Fruit fly (Drosophila melanogaster): Measurements from ENCODE around the gene TwdlT.

DNA sequence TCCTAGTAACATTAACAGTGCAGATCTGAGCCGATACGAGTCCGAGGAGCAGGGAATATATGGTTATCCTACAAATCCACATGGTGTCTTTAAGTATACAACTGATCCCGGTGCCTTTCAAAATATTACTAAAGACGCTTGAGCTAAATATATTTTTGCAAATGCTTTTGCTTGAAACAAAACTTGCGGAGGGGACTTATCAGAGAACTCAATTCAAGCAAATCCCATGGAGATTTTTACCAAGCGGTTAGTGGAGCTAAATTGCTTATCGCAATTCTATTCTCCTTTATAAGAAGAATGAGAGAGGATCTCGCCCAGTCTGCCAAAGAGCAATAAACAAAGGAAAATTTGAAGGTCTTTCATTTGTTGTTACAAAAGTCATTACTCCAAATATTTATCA, 50.6 kb downstream of the TwdlT start, which contains the start of gene eater:
- TF ChIP-seq cic (GFP tag; optimal IDR thresholded peaks at IDR 0.05) (no peak), ovo (GFP tag; optimal IDR thresholded peaks at IDR 0.05) (no peak), toe (GFP tag; optimal IDR thresholded peaks at IDR 0.05) (no peak), kay (GFP tag; ENCODE audit: borderline replicate concordance) (no peak), Clk (GFP tag; optimal IDR thresholded peaks at IDR 0.05) (no peak), CG7101 (tag; optimal IDR thresholded peaks at IDR 0.05) (no peak), cnc (optimal IDR thresholded peaks at IDR 0.05) (no peak), Crg-1 (GFP tag; optimal IDR thresholded peaks at IDR 0.05) (no peak), bab1 (GFP tag; optimal IDR thresholded peaks at IDR 0.05) (no peak), CG11617 (GFP tag; optimal IDR thresholded peaks at IDR 0.05) (no peak), CG14711 (tag; optimal IDR thresholded peaks at IDR 0.05) (no peak), CG33017 (tag; optimal IDR thresholded peaks at IDR 0.05) (no peak), Mnt (GFP tag; optimal IDR thresholded peaks at IDR 0.05) (no peak), CG1620 (GFP tag; optimal IDR thresholded peaks at IDR 0.05) (no peak)

Data from whole organism, adult.